Worm (Caenorhabditis elegans): ENCODE data around the gene sec-3.

- TF ChIP-seq ztf-29 (GFP tag; IDR thresholded peaks at IDR 0.05) (no peak), flt-1 (GFP tag; IDR thresholded peaks at IDR 0.05) (no peak), klf-2 (GFP tag; conservative IDR thresholded peaks at IDR 0.05) (no peak), tab-1 (GFP tag; IDR thresholded peaks at IDR 0.05) (no peak)
Observed at ce11 chrX:3126233-3126632, 26.6 kb upstream of the sec-3 start.
